Worm (Caenorhabditis elegans) whole organism, late embryonic: ENCODE data around the gene srg-9.

Experiments
- F13H6.1 ChIP-seq: sonication (generic microtip); optimal IDR thresholded peaks from 2 replicates; lab custom pipeline; 2016; ENCODE audit warnings: missing genetic modification characterization, missing compliant biosample characterization
- ceh-34 ChIP-seq: sonication (generic microtip); optimal IDR thresholded peaks from 2 replicates; lab custom pipeline; 2016; ENCODE audit warnings: mild to moderate bottlenecking, missing genetic modification characterization, missing compliant biosample characterization
- ceh-45 ChIP-seq: fragments of 200-800 bp; sonication (Bioruptor generic); IDR thresholded peaks from 2 replicates; pipeline ENCODE4 v1.3.6; 2022; ENCODE audit warnings: missing genetic modification reagents, missing genetic modification characterization, missing compliant biosample characterization
- ceh-9 ChIP-seq: sonication (generic microtip); optimal IDR thresholded peaks from 2 replicates; lab custom pipeline; 2016; ENCODE audit warnings: mild to moderate bottlenecking, missing genetic modification characterization, inconsistent platforms, missing compliant biosample characterization

- TF ChIP-seq ceh-9 (no peak), ceh-34 (no peak), F13H6.1 (tag; lab: Kevin White, UChicago) (no peak), ceh-45 (GFP tag; lab: Robert Waterston, UW) (no peak)
Observed at ce11 chrIII:6236649-6237048, 19.9 kb downstream of the srg-9 start, which contains the start of gene T12A2.21.
